Fruit fly (Drosophila melanogaster) whole organism, prepupa: ENCODE measurements around the gene Bdbt.

Experiments used
- Sox15 ChIP-seq: fragments of 200-800 bp; sonication (Bioruptor generic); optimal IDR thresholded peaks from 3 replicates; lab custom pipeline; 2016; ENCODE audit warnings: missing biosample characterization, missing genetic modification characterization
- dsx ChIP-seq: fragments of 200-800 bp; optimal IDR thresholded peaks from 3 replicates; lab custom pipeline; 2019; ENCODE audit warnings: missing biosample characterization, mild to moderate bottlenecking, missing genetic modification characterization, moderate library complexity; ENCODE audit not compliant: poor library complexity, severe bottlenecking

dm6 chr3R:21097631-21098117 is 21.0 kb downstream of the Bdbt start, which contains the start of gene RhoGAP93B:
- TF ChIP-seq dsx (GFP tag; lab: Kevin White, UChicago) (peak; percentile 69), Sox15 (GFP tag; lab: Kevin White, UChicago) (peak; percentile 30)
